Fruit fly (Drosophila melanogaster) S2 (cell line): ENCODE data around the gene CG12182.

Experiments used
- CG8478 ChIP-seq: fragments of >200 bp; optimal IDR thresholded peaks from 2 replicates; lab custom pipeline; 2018
- CTCF ChIP-seq, 2 experiments: fragments of >200 bp; optimal IDR thresholded peaks; 2 replicates each; lab custom pipeline; 2018

DNA sequence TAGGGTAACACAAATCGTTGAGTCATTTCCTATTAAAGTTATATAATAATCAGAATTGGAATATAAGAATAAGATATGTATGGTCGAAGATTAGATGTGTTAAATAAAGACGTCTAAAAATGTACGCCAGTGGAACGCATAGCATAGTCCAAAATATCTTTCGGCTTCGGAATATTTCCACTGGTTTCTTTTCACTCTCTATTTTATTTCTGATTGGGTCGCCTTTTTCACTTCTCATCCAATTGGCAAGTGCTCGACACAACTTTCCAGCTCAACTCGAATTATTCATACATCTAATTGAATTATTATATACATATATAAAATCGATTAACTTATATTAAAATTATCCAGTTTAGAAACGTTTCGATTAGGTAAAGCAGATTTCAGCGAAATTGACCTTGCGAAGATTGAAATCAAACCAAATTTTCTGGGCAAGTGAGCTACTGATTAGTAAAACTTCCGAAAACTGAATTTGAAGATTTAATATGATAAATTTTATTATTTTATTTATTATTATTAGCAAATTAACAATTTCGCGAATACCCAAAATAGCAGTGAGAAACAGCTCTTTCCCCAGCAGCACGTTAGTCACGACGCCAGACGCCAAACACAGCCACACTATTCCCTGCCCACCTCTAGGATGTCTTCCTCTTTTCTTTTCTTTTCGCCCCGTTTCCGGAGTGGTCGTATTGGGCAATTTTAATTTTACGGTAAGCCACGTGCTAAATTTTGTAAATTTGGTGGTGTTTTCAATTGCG lies 12.4 kb downstream of the CG12182 start, which contains the start of gene RpL8:
- no peak for TF ChIP-seq CG8478 (lab: Kevin White, UChicago)
- no peak for TF ChIP-seq CTCF (optimal IDR thresholded peaks at IDR 0.05; lab: Kevin White, UChicago)
